Worm (Caenorhabditis elegans) whole organism, midembryonic: Measurements from ENCODE around the gene C10G8.3.

Experiments
- T22C8.4 ChIP-seq: fragments of 200-800 bp; sonication (Bioruptor generic); IDR thresholded peaks from 2 replicates; pipeline ENCODE4 v1.3.6; 2022; ENCODE audit warnings: missing genetic modification characterization, missing compliant biosample characterization
- cog-1 ChIP-seq: sonication (generic microtip); optimal IDR thresholded peaks from 2 replicates; lab custom pipeline; 2016; ENCODE audit warnings: missing genetic modification characterization, missing compliant biosample characterization
- flt-1 ChIP-seq: fragments of 200-800 bp; sonication (Bioruptor generic); IDR thresholded peaks from 2 replicates; pipeline ENCODE4 v1.3.6; 2022; ENCODE audit warnings: missing genetic modification characterization, missing compliant biosample characterization
- klf-2 ChIP-seq: fragments of 200-800 bp; sonication (Bioruptor generic); conservative IDR thresholded peaks from 2 replicates; pipeline ENCODE4 v1.3.6; 2022; ENCODE audit warnings: missing genetic modification reagents, missing genetic modification characterization, missing compliant biosample characterization
- med-1 ChIP-seq: sonication (generic microtip); optimal IDR thresholded peaks from 2 replicates; lab custom pipeline; 2017; ENCODE audit warnings: missing genetic modification characterization, mild to moderate bottlenecking, missing compliant biosample characterization, antibody characterized with exemption, missing genetic modification reagents; ENCODE audit not compliant: insufficient read depth
- ref-1 ChIP-seq: fragments of 200-800 bp; sonication (Bioruptor generic); conservative IDR thresholded peaks from 2 replicates; pipeline ENCODE4 v1.3.6; 2022; ENCODE audit warnings: missing genetic modification reagents, missing genetic modification characterization, missing compliant biosample characterization
- tab-1 ChIP-seq: fragments of 200-800 bp; sonication (Bioruptor generic); IDR thresholded peaks from 2 replicates; pipeline ENCODE4 v1.3.6; 2022; ENCODE audit warnings: missing genetic modification characterization, missing compliant biosample characterization
- ztf-23 ChIP-seq: fragments of 200-800 bp; sonication (Bioruptor generic); IDR thresholded peaks from 2 replicates; pipeline ENCODE4 v1.3.6; 2022; ENCODE audit warnings: missing genetic modification reagents, missing genetic modification characterization, missing compliant biosample characterization
- ztf-29 ChIP-seq: fragments of 200-800 bp; sonication (Bioruptor generic); IDR thresholded peaks from 2 replicates; pipeline ENCODE4 v1.3.6; 2022; ENCODE audit warnings: missing genetic modification reagents, missing genetic modification characterization, missing compliant biosample characterization

Gene C10G8.3

DNA sequence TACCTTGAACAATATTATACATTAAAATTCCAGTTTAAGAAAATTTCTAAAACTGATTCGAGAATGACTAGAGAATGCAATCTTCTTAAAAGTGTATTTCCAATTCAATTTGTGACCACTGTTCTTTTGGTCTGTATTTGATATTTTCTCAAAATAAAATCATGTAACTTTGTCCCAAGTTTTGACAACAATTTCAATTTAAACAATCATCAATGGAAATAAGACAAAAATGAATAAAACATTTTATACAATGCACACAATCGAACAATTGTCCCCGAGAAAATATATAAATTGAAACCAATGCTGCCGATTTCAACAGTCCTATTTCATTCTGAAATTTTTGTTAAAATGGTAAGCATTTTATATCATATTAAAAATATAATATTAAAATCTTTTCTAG lies 918 bp upstream of the C10G8.3 start, which contains the start of gene C10G8.4:
C10G8.4 (plus strand) TSS at position 301 of the 400 bp plus-strand sequence.
- no peak for TF ChIP-seq ztf-23 (GFP tag; lab: Robert Waterston, UW)
- TF ChIP-seq flt-1 (GFP tag; lab: Robert Waterston, UW): no peak
- no peak for TF ChIP-seq ref-1 (GFP tag; lab: Robert Waterston, UW)
- no peak for TF ChIP-seq klf-2
- TF ChIP-seq med-1: no peak
- TF ChIP-seq tab-1 (GFP tag; lab: Robert Waterston, UW): no peak
- no peak for TF ChIP-seq ztf-29
- no peak for TF ChIP-seq T22C8.4
- no peak for TF ChIP-seq cog-1

DNA sequence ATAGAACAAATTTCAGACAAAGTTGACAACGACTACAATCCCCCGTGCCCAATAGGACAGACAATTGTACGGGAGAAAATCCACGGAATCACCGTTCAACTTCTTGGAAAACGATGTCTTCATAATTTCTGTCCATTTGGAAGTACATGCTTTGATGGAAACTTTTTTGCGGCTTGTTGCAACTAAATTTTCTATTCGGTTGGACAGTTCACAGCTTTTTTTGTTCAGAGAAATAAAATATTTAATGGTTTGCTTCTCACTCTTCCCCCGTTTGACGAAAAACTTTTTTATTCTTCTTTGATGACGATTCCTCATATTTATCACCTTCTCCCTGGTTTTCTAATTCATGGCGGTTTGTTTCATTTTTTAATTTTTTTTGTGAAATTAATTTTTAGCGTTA lies 1.6 kb downstream of the C10G8.3 start, which contains the start of gene C10G8.2:
C10G8.2 (plus strand) TSS at position 301 of the 400 bp plus-strand sequence.
- TF ChIP-seq cog-1 (no peak), med-1 (no peak), klf-2 (no peak), ztf-23 (GFP tag; lab: Robert Waterston, UW) (no peak), flt-1 (GFP tag; lab: Robert Waterston, UW) (no peak)

- no peak for TF ChIP-seq T22C8.4
- no peak for TF ChIP-seq flt-1 (GFP tag; lab: Robert Waterston, UW)
- TF ChIP-seq ztf-23 (GFP tag; lab: Robert Waterston, UW): no peak
- TF ChIP-seq ref-1 (GFP tag; lab: Robert Waterston, UW): no peak
- TF ChIP-seq cog-1: no peak
These were observed 5.8 kb downstream of the C10G8.3 start for ce11 chrV:5318349-5318748.

DNA sequence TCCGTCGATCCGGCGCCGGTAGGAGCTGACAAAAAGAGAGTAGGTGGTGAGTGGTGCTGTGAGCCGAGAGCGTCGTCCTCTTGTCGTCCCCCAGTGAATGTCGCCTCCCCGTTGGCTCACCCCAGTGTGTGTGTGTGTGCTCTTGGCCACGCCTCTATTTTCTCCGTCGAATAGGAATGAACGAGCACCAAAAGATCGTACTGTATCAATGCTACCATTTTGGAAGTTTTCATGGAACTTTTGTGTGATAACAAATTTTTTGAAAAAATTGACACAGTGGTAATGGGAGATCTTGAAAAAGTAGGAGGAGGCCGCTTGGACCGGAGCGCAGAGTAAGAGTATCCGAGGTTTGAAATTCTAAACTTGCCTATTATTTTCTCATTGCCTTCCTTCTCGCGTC lies 6.9 kb downstream of the C10G8.3 start, which contains the start of gene ceh-34:
ceh-34 (minus strand) TSS at position 101 of the 400 bp plus-strand sequence.
- TF ChIP-seq T22C8.4: no peak

DNA sequence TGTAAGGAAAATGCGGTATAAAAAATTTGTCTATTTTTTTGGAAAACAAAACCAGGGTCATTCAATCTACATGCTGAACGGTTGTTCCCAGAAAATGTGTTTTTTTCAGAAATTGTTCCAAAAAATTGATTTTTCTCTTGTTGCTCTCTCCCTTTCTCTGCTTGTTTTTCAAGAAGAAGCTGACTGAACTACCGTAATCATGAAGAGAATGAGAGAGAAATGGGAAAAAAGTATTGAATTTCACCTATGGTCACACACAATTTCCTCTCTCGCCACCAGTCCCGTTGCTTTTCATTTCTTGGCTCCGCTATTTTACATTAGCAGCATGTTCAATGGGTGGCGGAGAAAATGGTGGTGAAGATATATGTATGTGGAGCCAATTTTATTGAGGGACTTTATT lies 10.3 kb downstream of the C10G8.3 start:
- no peak for TF ChIP-seq flt-1 (GFP tag; lab: Robert Waterston, UW)
- no peak for TF ChIP-seq ztf-29
- no peak for TF ChIP-seq cog-1
- TF ChIP-seq med-1: no peak
- no peak for TF ChIP-seq ztf-23 (GFP tag; lab: Robert Waterston, UW)
- TF ChIP-seq T22C8.4: no peak
- TF ChIP-seq ref-1 (GFP tag; lab: Robert Waterston, UW): no peak

ce11 chrV:5324566-5324965 lies 12.0 kb downstream of the C10G8.3 start, which contains the start of gene ceh-33:
Gene ceh-33, minus strand, starts transcription at chrV:5324666.
- TF ChIP-seq med-1 (no peak), ref-1 (GFP tag; lab: Robert Waterston, UW) (no peak), cog-1 (no peak), T22C8.4 (no peak), klf-2 (no peak), ztf-23 (GFP tag; lab: Robert Waterston, UW) (no peak), flt-1 (GFP tag; lab: Robert Waterston, UW) (no peak), tab-1 (GFP tag; lab: Robert Waterston, UW) (no peak), ztf-29 (no peak)

DNA sequence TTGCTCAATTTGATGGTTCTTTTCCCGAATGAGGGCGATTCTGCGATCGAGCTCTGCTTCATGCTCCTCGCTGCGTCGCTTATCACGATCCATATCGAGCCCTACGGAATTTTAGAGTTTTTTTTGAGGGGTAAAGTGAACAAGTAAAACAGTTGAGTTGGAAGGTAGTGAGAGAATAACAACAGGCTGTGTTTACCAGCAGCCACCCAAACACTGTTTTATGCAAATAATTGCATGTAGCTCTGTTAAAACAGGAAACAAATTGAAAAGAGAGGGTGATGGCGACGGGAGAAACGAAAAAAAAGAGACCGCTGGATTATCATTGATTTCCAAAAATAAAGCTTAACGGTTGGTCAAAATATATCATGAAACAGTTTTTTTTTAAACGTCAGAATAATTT lies 15.8 kb downstream of the C10G8.3 start, which contains the start of gene C10G8.8:
C10G8.8 (minus strand) TSS at position 101 of the 400 bp plus-strand sequence.
- TF ChIP-seq ztf-29: no peak
- TF ChIP-seq klf-2: no peak
- no peak for TF ChIP-seq ref-1 (GFP tag; lab: Robert Waterston, UW)
- TF ChIP-seq tab-1 (GFP tag; lab: Robert Waterston, UW): no peak
- TF ChIP-seq flt-1 (GFP tag; lab: Robert Waterston, UW): no peak
- TF ChIP-seq med-1: no peak
- TF ChIP-seq T22C8.4: no peak
- no peak for TF ChIP-seq cog-1

DNA sequence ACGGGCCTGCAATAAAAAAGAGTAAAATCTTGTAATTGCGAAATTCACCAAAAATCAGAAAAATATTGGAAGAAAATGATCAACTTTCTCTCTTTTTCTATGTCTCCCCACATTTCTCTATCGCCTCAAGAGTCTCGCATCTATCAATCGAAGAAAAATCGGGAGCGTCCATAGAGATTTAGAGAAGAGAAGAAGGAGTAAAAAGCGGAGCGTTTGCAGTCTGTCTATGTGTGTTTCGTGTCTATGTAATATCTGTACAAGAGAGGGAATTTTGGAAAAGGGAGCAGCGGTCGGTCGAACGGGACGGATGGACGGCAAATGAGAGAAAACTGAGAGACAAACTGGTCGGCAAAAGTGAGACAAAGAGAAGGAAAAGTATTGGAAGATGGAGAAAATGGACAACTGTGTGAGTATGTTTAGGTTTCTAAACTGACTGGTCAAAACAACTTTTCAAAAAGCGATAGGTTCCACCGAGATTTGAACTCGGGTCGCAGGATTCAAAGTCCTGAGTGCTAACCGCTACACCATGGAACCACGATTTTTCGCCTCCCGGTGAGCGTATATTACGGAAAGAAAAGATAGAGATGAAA lies 17.2 kb downstream of the C10G8.3 start:
- no peak for TF ChIP-seq ztf-23 (GFP tag; lab: Robert Waterston, UW)
- TF ChIP-seq cog-1: no peak
- TF ChIP-seq ztf-29: no peak
- TF ChIP-seq tab-1 (GFP tag; lab: Robert Waterston, UW): no peak
- TF ChIP-seq klf-2: 0 out of 2 replicates have a peak, but pooled peaks have one; percentile 13
- TF ChIP-seq T22C8.4: no peak
- TF ChIP-seq flt-1 (GFP tag; lab: Robert Waterston, UW): no peak
- no peak for TF ChIP-seq med-1

DNA sequence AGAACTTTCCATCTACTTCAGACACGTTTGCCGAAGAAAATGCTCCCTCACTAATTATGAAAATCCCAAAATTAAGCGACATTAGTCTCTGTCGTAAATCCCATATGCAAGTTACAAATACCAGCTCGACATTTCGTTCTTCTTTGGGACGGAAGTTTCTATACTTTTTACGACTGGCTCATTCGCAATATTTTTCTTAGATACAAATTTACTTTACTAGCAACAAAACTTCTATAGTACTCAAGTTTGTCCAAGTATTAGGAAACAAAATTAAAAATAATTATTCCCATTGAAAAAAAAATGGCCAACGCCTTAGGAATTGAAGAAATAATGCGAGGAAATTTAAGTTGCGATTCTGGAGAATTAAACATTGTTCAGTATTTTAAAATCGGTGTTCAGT lies 18.4 kb downstream of the C10G8.3 start, which contains the start of gene srg-26:
srg-26 (plus strand) TSS at position 301 of the 400 bp plus-strand sequence.
- no peak for TF ChIP-seq flt-1 (GFP tag; lab: Robert Waterston, UW)

DNA sequence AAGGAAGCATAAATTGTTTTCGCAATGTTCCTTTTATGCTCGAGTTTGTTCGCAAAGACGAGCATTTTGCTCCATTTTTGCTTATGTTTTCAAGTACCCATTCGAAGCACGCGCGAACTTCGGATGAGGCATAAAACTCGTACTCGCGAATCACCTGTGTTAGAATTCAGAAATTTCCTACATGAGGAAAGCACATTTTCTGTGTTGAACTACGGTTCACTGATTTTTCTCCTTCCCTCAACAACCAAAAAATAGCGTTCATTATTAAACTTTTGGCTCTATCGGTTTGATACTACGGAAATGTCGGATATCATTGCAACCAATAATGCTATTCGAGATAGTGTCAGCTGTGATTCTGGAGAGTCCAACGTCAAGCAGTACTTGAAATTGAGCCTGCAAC lies 22.0 kb downstream of the C10G8.3 start, which contains the start of gene srg-28:
srg-28 (plus strand) TSS at position 301 of the 400 bp plus-strand sequence.
- TF ChIP-seq T22C8.4 (no peak), flt-1 (GFP tag; lab: Robert Waterston, UW) (no peak), cog-1 (no peak), ztf-29 (no peak), tab-1 (GFP tag; lab: Robert Waterston, UW) (no peak), ref-1 (GFP tag; lab: Robert Waterston, UW) (no peak), ztf-23 (GFP tag; lab: Robert Waterston, UW) (no peak), med-1 (no peak), klf-2 (no peak)

- TF ChIP-seq med-1 (no peak), cog-1 (no peak), T22C8.4 (no peak), flt-1 (GFP tag; lab: Robert Waterston, UW) (no peak), ref-1 (GFP tag; lab: Robert Waterston, UW) (no peak), ztf-29 (no peak), tab-1 (GFP tag; lab: Robert Waterston, UW) (no peak), klf-2 (no peak), ztf-23 (GFP tag; lab: Robert Waterston, UW) (no peak)
These were observed 24.3 kb downstream of the C10G8.3 start, which contains the start of gene srg-29 for ce11 chrV:5336884-5337283. Gene srg-29, plus strand, starts transcription at chrV:5337184.
